Worm (Caenorhabditis elegans): ENCODE measurements around the gene sdz-32.
A peak's percentile ranks its signal among the peaks of the same experiment; 100 is the strongest.

Gene sdz-32

DNA sequence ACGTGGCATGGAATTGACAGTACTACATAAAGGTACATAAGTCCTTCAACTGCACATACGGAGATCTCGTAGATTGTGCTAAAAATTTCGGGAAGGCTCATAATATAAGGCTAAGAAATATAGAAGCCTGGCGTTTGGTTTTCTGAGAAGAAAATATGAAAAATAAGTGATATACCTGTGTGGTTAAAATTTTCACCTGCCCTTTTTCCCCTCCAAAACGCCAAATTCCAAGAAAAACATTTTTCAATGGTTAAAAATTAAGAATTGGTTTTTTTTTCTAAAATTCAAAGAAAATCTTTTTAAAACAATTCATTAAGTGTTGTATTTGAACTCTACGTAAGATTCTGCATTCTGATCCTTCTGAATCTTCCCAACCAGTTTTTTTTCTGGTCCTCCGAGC, 40.8 kb downstream of the sdz-32 start, which contains the start of gene srz-5:
srz-5 (minus strand) TSS at position 101 of the 400 bp plus-strand sequence.
- TF ChIP-seq dao-5 (tag; optimal IDR thresholded peaks at IDR 0.05) (no peak), W03F9.2 (tag; optimal IDR thresholded peaks at IDR 0.05) (no peak), him-1 (tag; optimal IDR thresholded peaks at IDR 0.05) (no peak)

DNA sequence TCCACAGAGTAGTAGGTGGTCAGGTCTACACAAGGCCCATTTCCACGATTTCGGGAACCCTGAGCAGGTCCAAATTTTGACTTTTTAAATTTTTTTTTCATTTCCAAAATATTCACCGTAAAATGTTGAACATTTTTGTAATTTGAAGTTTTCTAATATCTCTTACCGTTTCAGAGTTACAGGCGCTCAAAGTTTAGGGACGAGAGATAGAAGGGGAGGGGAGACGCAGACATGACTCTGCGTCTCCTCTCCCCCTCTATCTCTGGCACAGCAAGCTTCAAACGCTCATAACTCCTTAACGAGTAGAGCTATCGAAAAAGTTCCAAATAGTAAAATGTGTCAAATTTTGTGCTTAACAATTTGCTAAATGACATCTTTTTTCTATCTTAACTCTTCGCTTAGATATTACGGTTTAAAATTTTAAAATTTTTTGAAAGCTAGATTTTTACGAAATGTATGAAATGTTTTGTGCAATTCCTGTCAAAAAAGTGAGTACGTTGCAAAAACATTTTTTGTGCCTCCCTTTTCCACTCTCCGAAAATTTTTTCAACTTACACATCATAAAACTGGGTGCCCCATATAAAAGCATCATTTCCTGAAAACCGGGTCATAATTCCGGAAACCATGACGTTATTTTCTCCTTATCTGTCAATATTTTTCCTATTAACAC, 41.7 kb downstream of the sdz-32 start, which contains the start of the genes Y49F6B.14 and clec-125:
Y49F6B.14 (minus strand) TSS at position 101 of the 670 bp plus-strand sequence.
clec-125 (plus strand) TSS at position 620 of the 670 bp plus-strand sequence.
- no peak for TF ChIP-seq him-1 (tag; optimal IDR thresholded peaks at IDR 0.05)
- TF ChIP-seq W03F9.2 (tag; optimal IDR thresholded peaks at IDR 0.05), result no peak
- no peak for TF ChIP-seq dao-5 (tag; optimal IDR thresholded peaks at IDR 0.05)

ce11 chrII:3516175-3516574, 42.3 kb downstream of the sdz-32 start:
- no peak for TF ChIP-seq dao-5 (tag; optimal IDR thresholded peaks at IDR 0.05)
- no peak for TF ChIP-seq W03F9.2 (tag; optimal IDR thresholded peaks at IDR 0.05)
- no peak for TF ChIP-seq him-1 (tag; optimal IDR thresholded peaks at IDR 0.05)

- TF ChIP-seq W03F9.2 (tag; optimal IDR thresholded peaks at IDR 0.05), result peak; percentile 41
- peak; percentile 79 for TF ChIP-seq him-1 (tag; optimal IDR thresholded peaks at IDR 0.05)
- peak; percentile 15 for TF ChIP-seq dao-5 (tag; optimal IDR thresholded peaks at IDR 0.05)
Measured at ce11 chrII:3518961-3519544, 45.2 kb downstream of the sdz-32 start, which contains the start of gene clec-126. clec-126 (plus strand) TSS chrII:3519494.

DNA sequence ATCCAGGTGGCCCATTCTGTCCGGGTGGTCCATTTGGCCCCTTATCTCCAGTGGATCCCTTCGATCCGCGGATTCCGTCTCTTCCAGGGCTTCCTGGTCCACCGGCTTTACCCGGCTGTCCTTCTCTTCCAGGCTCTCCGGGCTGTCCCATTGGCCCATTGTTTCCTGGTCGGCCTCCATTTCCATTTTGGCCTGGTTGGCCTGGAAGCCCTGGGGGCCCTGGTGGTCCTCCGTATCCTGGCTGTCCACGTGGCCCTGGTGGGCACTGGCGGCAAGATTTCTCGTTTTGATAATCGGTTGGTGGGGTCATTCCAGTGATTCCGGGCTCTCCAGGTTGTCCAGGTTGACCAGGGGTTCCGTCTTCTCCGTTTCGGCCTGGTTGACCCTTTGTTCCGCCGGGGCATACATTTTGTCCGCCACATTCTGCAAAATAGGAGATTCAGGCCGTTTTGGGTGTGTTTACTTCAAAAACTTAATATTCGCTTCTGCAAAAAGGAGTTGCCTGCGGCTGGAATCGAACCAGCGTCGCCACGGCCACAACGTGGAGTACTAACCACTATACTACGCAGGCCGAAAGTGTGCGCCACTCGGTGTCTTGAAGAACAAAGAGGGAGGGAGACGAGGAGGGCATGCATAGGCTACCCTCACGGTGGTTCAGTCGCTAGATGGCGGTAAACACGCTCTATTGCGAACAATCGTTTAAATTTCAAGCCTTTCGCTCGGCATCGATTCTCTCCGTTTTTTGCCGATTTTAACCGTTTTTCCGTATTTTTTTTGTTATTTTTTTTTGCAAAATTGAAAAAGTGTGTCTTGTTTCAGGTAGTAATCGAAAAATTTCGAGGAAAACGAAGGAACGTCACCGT, 47.4 kb downstream of the sdz-32 start, which contains the start of gene W09G10.9:
W09G10.9 (plus strand) TSS at position 813 of the 863 bp plus-strand sequence.
- no peak for TF ChIP-seq him-1 (tag; optimal IDR thresholded peaks at IDR 0.05)
- no peak for TF ChIP-seq dao-5 (tag; optimal IDR thresholded peaks at IDR 0.05)
- no peak for TF ChIP-seq W03F9.2 (tag; optimal IDR thresholded peaks at IDR 0.05)

ce11 chrII:3523547-3523946, 49.7 kb downstream of the sdz-32 start:
- TF ChIP-seq him-1 (tag; optimal IDR thresholded peaks at IDR 0.05) (peak; percentile 51), W03F9.2 (tag; optimal IDR thresholded peaks at IDR 0.05) (peak; percentile 10)

DNA sequence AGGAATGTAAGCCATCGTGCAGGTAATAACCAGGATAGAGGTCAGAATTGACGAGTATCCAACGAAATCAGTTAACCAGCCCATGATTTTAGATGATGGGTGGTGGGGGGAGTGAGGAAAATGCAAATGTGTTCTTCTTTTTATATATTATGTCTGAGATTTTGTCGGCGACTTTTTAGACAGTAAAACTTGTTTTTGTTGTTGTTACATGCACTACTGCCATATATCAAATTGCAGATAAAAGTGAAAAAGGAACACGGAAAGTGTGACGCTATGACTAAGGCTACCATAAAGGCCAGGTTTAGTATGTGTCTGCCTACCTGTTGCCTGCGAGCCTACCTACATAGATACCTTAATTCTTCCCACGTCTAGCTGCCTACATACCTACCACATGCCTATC, 50.3 kb downstream of the sdz-32 start, which contains the start of gene col-72:
col-72 (minus strand) TSS at position 101 of the 400 bp plus-strand sequence.
- TF ChIP-seq him-1 (tag; optimal IDR thresholded peaks at IDR 0.05) (no peak), W03F9.2 (tag; optimal IDR thresholded peaks at IDR 0.05) (no peak), dao-5 (tag; optimal IDR thresholded peaks at IDR 0.05) (no peak)

All from whole organism, L4/young adult.